Worm (Caenorhabditis elegans): Measurements from ENCODE around the gene tbc-2.

tbc-2 gene

ce11 chrII:5863893-5864292 lies 36.6 kb upstream of the tbc-2 start, which contains the start of gene tag-234:
Gene tag-234 (plus strand): TSS chrII:5864193.
- TF ChIP-seq nhr-11 (tag; optimal IDR thresholded peaks at IDR 0.05) (no peak), fos-1 (tag; optimal IDR thresholded peaks at IDR 0.05) (peak; percentile 50), peb-1 (tag; optimal IDR thresholded peaks at IDR 0.05) (no peak)

DNA sequence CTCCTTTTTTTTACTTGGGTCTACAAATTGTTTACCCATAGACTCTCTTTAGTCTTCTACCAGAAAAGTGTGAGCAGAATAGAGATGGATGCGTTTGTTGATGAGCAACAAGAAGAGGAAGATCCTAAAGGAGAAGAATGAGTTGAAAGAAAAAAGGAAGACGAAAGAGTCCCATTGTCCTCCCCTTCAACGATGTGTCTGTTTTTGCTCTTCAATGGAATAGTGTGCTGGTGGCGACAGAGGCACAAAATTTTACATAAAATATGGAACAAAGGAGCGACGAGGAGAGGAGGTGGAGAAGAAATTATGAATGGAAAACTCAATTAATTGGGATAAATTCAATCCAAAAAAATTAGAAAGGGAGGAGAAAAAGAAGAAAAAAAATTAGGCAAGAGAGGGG lies 33.4 kb upstream of the tbc-2 start:
- TF ChIP-seq lsy-2 (tag; optimal IDR thresholded peaks at IDR 0.05): no peak
- TF ChIP-seq ceh-16 (tag; optimal IDR thresholded peaks at IDR 0.05): no peak
- no peak for TF ChIP-seq ztf-4 (tag; optimal IDR thresholded peaks at IDR 0.05)
- no peak for TF ChIP-seq aly-2 (tag; optimal IDR thresholded peaks at IDR 0.05)
- no peak for TF ChIP-seq ztf-11 (tag; optimal IDR thresholded peaks at IDR 0.05)
- TF ChIP-seq nhr-23 (tag; optimal IDR thresholded peaks at IDR 0.05): no peak
- no peak for TF ChIP-seq crh-2 (tag; optimal IDR thresholded peaks at IDR 0.05)
- no peak for TF ChIP-seq sma-3 (GFP tag; optimal IDR thresholded peaks at IDR 0.05)

DNA sequence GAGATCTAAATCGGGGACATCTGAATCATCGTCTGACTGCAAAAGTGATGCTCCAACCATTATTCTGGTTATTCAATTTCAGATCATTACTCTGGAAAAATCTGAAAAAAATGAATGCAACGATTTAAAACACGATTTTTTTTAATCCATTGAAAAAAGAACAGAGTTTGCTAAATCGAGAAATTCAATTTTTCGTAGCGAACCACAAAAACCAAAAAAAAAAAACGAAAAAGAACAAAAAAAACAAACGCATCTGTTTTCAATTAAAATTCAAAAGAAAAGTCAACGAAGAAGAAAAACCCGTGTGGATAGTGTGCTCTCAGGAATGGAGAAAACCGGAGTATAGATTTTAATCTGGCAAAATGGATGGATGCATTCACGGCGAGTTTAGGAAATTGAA lies 31.1 kb upstream of the tbc-2 start, which contains the start of gene F55C12.4:
Gene F55C12.4 (minus strand): TSS at position 101 of the 400 bp plus-strand sequence.
- TF ChIP-seq F13H6.1 (tag; optimal IDR thresholded peaks at IDR 0.05) (no peak), mdl-1 (tag; optimal IDR thresholded peaks at IDR 0.05) (no peak), crh-2 (tag; optimal IDR thresholded peaks at IDR 0.05) (no peak), egl-27 (tag; optimal IDR thresholded peaks at IDR 0.05) (no peak), C34F6.9 (tag; optimal IDR thresholded peaks at IDR 0.05) (no peak), Y55F3AM.14 (GFP tag; optimal IDR thresholded peaks at IDR 0.05) (no peak), zag-1 (tag; optimal IDR thresholded peaks at IDR 0.05) (no peak), elt-3 (tag; optimal IDR thresholded peaks at IDR 0.05) (no peak), ztf-4 (tag; optimal IDR thresholded peaks at IDR 0.05) (no peak), nhr-6 (tag; optimal IDR thresholded peaks at IDR 0.05) (no peak), snpc-4 (tag; optimal IDR thresholded peaks at IDR 0.05) (no peak), ztf-11 (tag; optimal IDR thresholded peaks at IDR 0.05) (no peak), skn-1 (tag; optimal IDR thresholded peaks at IDR 0.05) (no peak), nhr-10 (tag; optimal IDR thresholded peaks at IDR 0.05) (no peak)

ce11 chrII:5854122-5854521 lies 26.9 kb upstream of the tbc-2 start, which contains the start of gene H41C03.1:
Gene H41C03.1 (plus strand): TSS chrII:5854422.
- TF ChIP-seq skn-1 (tag; optimal IDR thresholded peaks at IDR 0.05) (no peak), crh-2 (tag; optimal IDR thresholded peaks at IDR 0.05) (no peak), ama-1 (optimal IDR thresholded peaks at IDR 0.05) (no peak), nhr-21 (tag; optimal IDR thresholded peaks at IDR 0.05) (no peak), ceh-82 (tag; optimal IDR thresholded peaks at IDR 0.05) (no peak), mbf-1 (tag; optimal IDR thresholded peaks at IDR 0.05) (no peak), snpc-4 (tag; optimal IDR thresholded peaks at IDR 0.05) (no peak), ztf-4 (tag; optimal IDR thresholded peaks at IDR 0.05) (no peak), nhr-237 (tag; optimal IDR thresholded peaks at IDR 0.05) (no peak), Y55F3AM.14 (GFP tag; optimal IDR thresholded peaks at IDR 0.05) (no peak)

DNA sequence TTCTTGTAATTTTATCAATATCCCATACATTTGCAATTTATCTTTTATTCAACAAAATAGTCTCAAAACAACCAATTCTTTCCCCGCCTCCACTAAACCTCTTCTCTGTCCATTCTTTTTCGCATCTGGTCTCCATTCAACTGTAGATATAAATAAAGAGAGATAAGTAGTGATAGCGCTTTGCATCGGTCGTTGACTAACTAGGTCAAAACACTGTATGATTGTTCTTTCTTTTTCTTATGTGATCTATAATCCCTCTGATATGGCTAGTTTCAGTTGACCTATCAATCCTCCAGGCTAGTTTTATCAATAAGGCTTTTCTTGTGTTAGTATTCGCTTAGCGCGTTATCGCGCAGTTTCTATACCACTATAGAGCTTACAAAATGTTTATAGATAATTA lies 26.0 kb upstream of the tbc-2 start:
- TF ChIP-seq nhr-23 (tag; optimal IDR thresholded peaks at IDR 0.05) (no peak), egl-27 (tag; optimal IDR thresholded peaks at IDR 0.05) (peak; percentile 30), nhr-21 (tag; optimal IDR thresholded peaks at IDR 0.05) (peak; percentile 60), skn-1 (tag; optimal IDR thresholded peaks at IDR 0.05) (no peak), sma-9 (GFP tag; optimal IDR thresholded peaks at IDR 0.05) (peak; percentile 18), sma-9 (tag; optimal IDR thresholded peaks at IDR 0.05) (no peak), blmp-1 (tag; optimal IDR thresholded peaks at IDR 0.05; ENCODE audit: insufficient read depth) (peak; percentile 28), sma-3 (GFP tag; optimal IDR thresholded peaks at IDR 0.05) (peak; percentile 16)

- TF ChIP-seq ztf-4 (tag; optimal IDR thresholded peaks at IDR 0.05) (no peak), ztf-1 (GFP tag; conservative IDR thresholded peaks at IDR 0.05) (no peak), nhr-237 (tag; optimal IDR thresholded peaks at IDR 0.05) (no peak), F13H6.1 (tag; optimal IDR thresholded peaks at IDR 0.05) (no peak), blmp-1 (tag; optimal IDR thresholded peaks at IDR 0.05; ENCODE audit: insufficient read depth) (no peak), egl-27 (tag; optimal IDR thresholded peaks at IDR 0.05) (no peak), mdl-1 (tag; optimal IDR thresholded peaks at IDR 0.05) (no peak), lin-11 (tag; optimal IDR thresholded peaks at IDR 0.05) (no peak)
These were observed 24.8 kb upstream of the tbc-2 start, which contains the start of gene H41C03.2 for ce11 chrII:5852007-5852406. Gene H41C03.2 (minus strand): TSS chrII:5852107.
